Fruit fly (Drosophila melanogaster) whole organism, embryonic: ENCODE measurements around the gene CG15012.
A peak's percentile ranks its signal among the peaks of the same experiment; 100 is the strongest.

Experiments
- Atf6 ChIP-seq: fragments of 200-800 bp; sonication (Bioruptor generic); IDR thresholded peaks from 2 replicates; pipeline ENCODE4 v1.3.6; 2022; ENCODE audit warnings: missing biosample characterization, missing genetic modification characterization
- BEAF-32 ChIP-seq: fragments of 200-800 bp; sonication (Bioruptor generic); optimal IDR thresholded peaks from 3 replicates; lab custom pipeline; 2017; ENCODE audit warnings: missing biosample characterization, missing genetic modification characterization, mild to moderate bottlenecking, moderate library complexity, missing genetic modification reagents
- CG10267 ChIP-seq: fragments of 200-800 bp; sonication (Bioruptor generic); optimal IDR thresholded peaks from 2 replicates; lab custom pipeline; 2018; ENCODE audit warnings: missing biosample characterization, mild to moderate bottlenecking, missing genetic modification characterization, moderate library complexity
- CG10431 ChIP-seq: fragments of 200-800 bp; sonication (Bioruptor generic); optimal IDR thresholded peaks from 3 replicates; lab custom pipeline; 2018; ENCODE audit warnings: missing biosample characterization, mild to moderate bottlenecking, missing genetic modification characterization
- CG11085 ChIP-seq: fragments of 200-800 bp; sonication (Bioruptor generic); IDR thresholded peaks from 2 replicates; pipeline ENCODE4 v1.3.6; 2022; ENCODE audit warnings: missing biosample characterization, missing genetic modification characterization
- CG11696 ChIP-seq: fragments of 200-800 bp; sonication (Bioruptor generic); IDR thresholded peaks from 2 replicates; pipeline ENCODE4 v1.3.6; 2022; ENCODE audit warnings: missing biosample characterization, missing genetic modification characterization
- CG12659 ChIP-seq: fragments of 200-800 bp; sonication (Bioruptor generic); optimal IDR thresholded peaks from 3 replicates; lab custom pipeline; 2017; ENCODE audit warnings: mild to moderate bottlenecking, missing biosample characterization, missing genetic modification reagents, missing genetic modification characterization
- CG13894 ChIP-seq: fragments of 200-800 bp; sonication (Bioruptor generic); optimal IDR thresholded peaks from 3 replicates; lab custom pipeline; 2018; ENCODE audit warnings: missing biosample characterization, mild to moderate bottlenecking, missing genetic modification characterization, moderate library complexity
- CG14710 ChIP-seq: fragments of 200-800 bp; sonication (Bioruptor generic); optimal IDR thresholded peaks from 3 replicates; lab custom pipeline; 2019; ENCODE audit warnings: missing biosample characterization, mild to moderate bottlenecking, missing genetic modification characterization, moderate library complexity
- CG1529 ChIP-seq: fragments of 200-800 bp; sonication (Bioruptor generic); optimal IDR thresholded peaks from 3 replicates; lab custom pipeline; 2018; ENCODE audit warnings: missing biosample characterization, missing genetic modification characterization
- CG15479 ChIP-seq: fragments of 200-800 bp; sonication (Bioruptor generic); optimal IDR thresholded peaks from 3 replicates; lab custom pipeline; 2019; ENCODE audit warnings: missing biosample characterization, mild to moderate bottlenecking, missing genetic modification characterization, moderate library complexity
- CG15514 ChIP-seq: fragments of 200-800 bp; sonication (Bioruptor generic); optimal IDR thresholded peaks from 3 replicates; lab custom pipeline; 2017; ENCODE audit warnings: missing biosample characterization, missing genetic modification characterization, mild to moderate bottlenecking, moderate library complexity, missing genetic modification reagents
- CG15601 ChIP-seq: fragments of 200-800 bp; sonication (Bioruptor generic); optimal IDR thresholded peaks from 3 replicates; lab custom pipeline; 2019; ENCODE audit warnings: missing biosample characterization, mild to moderate bottlenecking, missing genetic modification characterization, moderate library complexity
- CG15696 ChIP-seq: fragments of 200-800 bp; sonication (Bioruptor generic); optimal IDR thresholded peaks from 2 replicates; lab custom pipeline; 2019; ENCODE audit warnings: missing biosample characterization, mild to moderate bottlenecking, missing genetic modification characterization, moderate library complexity
- CG1603 ChIP-seq: fragments of 200-800 bp; sonication (Bioruptor generic); optimal IDR thresholded peaks from 2 replicates; lab custom pipeline; 2019; ENCODE audit warnings: missing biosample characterization, mild to moderate bottlenecking, missing genetic modification characterization, moderate library complexity
- CG2116 ChIP-seq: fragments of 200-800 bp; sonication (Bioruptor generic); optimal IDR thresholded peaks from 3 replicates; lab custom pipeline; 2018; ENCODE audit warnings: missing biosample characterization, mild to moderate bottlenecking, missing genetic modification characterization
- CG34422 ChIP-seq: fragments of 200-800 bp; sonication (Bioruptor generic); IDR thresholded peaks from 3 replicates; pipeline ENCODE4 v1.3.6; 2022; ENCODE audit warnings: missing biosample characterization, missing genetic modification characterization
- CG3847 ChIP-seq: fragments of 200-800 bp; sonication (Bioruptor generic); IDR thresholded peaks from 2 replicates; pipeline ENCODE4 v1.3.6; 2022; ENCODE audit warnings: missing biosample characterization, missing genetic modification characterization
- CG4360 ChIP-seq: fragments of 200-800 bp; sonication (Bioruptor generic); IDR thresholded peaks from 2 replicates; pipeline ENCODE4 v1.3.6; 2022; ENCODE audit warnings: missing biosample characterization, missing genetic modification characterization
- CG4617 ChIP-seq: fragments of 200-800 bp; sonication (Bioruptor generic); optimal IDR thresholded peaks from 3 replicates; lab custom pipeline; 2016; ENCODE audit warnings: missing biosample characterization, missing genetic modification characterization, borderline replicate concordance
- CG7357 ChIP-seq: fragments of 200-800 bp; sonication (Bioruptor generic); IDR thresholded peaks from 3 replicates; pipeline ENCODE4 v1.3.6; 2022; ENCODE audit warnings: missing biosample characterization, missing genetic modification characterization
- CG7556 ChIP-seq: fragments of 200-800 bp; sonication (Bioruptor generic); optimal IDR thresholded peaks from 2 replicates; lab custom pipeline; 2017; ENCODE audit warnings: missing biosample characterization, mild to moderate bottlenecking, missing genetic modification characterization
- CG8281 ChIP-seq: fragments of 200-800 bp; sonication (Bioruptor generic); optimal IDR thresholded peaks from 2 replicates; lab custom pipeline; 2018; ENCODE audit warnings: missing biosample characterization, mild to moderate bottlenecking, missing genetic modification characterization, moderate library complexity
- CG9797 ChIP-seq: fragments of 200-800 bp; sonication (Bioruptor generic); optimal IDR thresholded peaks from 3 replicates; lab custom pipeline; 2018; ENCODE audit warnings: missing biosample characterization, mild to moderate bottlenecking, missing genetic modification characterization
- CG9876 ChIP-seq: fragments of 200-800 bp; sonication (Bioruptor generic); optimal IDR thresholded peaks from 2 replicates; lab custom pipeline; 2016; ENCODE audit warnings: missing biosample characterization, missing genetic modification characterization
- Deaf1 ChIP-seq: fragments of 200-800 bp; optimal IDR thresholded peaks from 3 replicates; lab custom pipeline; 2019; ENCODE audit warnings: missing biosample characterization, mild to moderate bottlenecking, missing genetic modification characterization, moderate library complexity
- Dip2 ChIP-seq: fragments of 200-800 bp; sonication (Bioruptor generic); IDR thresholded peaks from 2 replicates; pipeline ENCODE4 v1.3.6; 2022; ENCODE audit warnings: missing biosample characterization, missing genetic modification characterization
- Dip3 ChIP-seq: fragments of 200-800 bp; sonication (Bioruptor generic); optimal IDR thresholded peaks from 3 replicates; lab custom pipeline; 2016; ENCODE audit warnings: missing biosample characterization, missing genetic modification characterization
- Dp ChIP-seq: fragments of 200-800 bp; sonication (Bioruptor generic); optimal IDR thresholded peaks from 2 replicates; lab custom pipeline; 2018; ENCODE audit warnings: missing biosample characterization, mild to moderate bottlenecking, missing genetic modification characterization, moderate library complexity
- Drgx ChIP-seq: fragments of 200-800 bp; sonication (Bioruptor generic); IDR thresholded peaks from 2 replicates; pipeline ENCODE4 v1.3.6; 2022; ENCODE audit warnings: missing biosample characterization, missing genetic modification characterization
- E2f2 ChIP-seq: fragments of 200-800 bp; sonication (Bioruptor generic); IDR thresholded peaks from 2 replicates; pipeline ENCODE4 v1.3.6; 2022; ENCODE audit warnings: missing biosample characterization, missing genetic modification characterization
- Gsc ChIP-seq: fragments of 200-800 bp; sonication (Bioruptor generic); IDR thresholded peaks from 2 replicates; pipeline ENCODE4 v1.3.6; 2022; ENCODE audit warnings: missing biosample characterization, missing genetic modification characterization
- HmgZ ChIP-seq: fragments of 200-800 bp; sonication (Bioruptor generic); optimal IDR thresholded peaks from 2 replicates; lab custom pipeline; 2018; ENCODE audit warnings: missing biosample characterization, mild to moderate bottlenecking, missing genetic modification characterization
- MBD-R2 ChIP-seq: fragments of 200-800 bp; sonication (Bioruptor generic); IDR thresholded peaks from 2 replicates; pipeline ENCODE4 v1.3.6; 2022; ENCODE audit warnings: missing biosample characterization, missing genetic modification characterization
- MESR4 ChIP-seq: fragments of 200-800 bp; sonication (Bioruptor generic); optimal IDR thresholded peaks from 2 replicates; lab custom pipeline; 2018; ENCODE audit warnings: missing biosample characterization, mild to moderate bottlenecking, missing genetic modification characterization, moderate library complexity
- Med ChIP-seq: fragments of 200-800 bp; sonication (Bioruptor generic); peaks from one replicate; lab custom pipeline; 2016; ENCODE audit warnings: missing biosample characterization, missing genetic modification characterization, mild to moderate bottlenecking, inconsistent platforms, moderate library complexity
- Myb ChIP-seq: fragments of 200-800 bp; sonication (Bioruptor generic); optimal IDR thresholded peaks from 2 replicates; lab custom pipeline; 2016; ENCODE audit warnings: missing biosample characterization, missing genetic modification characterization
- Sin3A ChIP-seq: fragments of >200 bp; optimal IDR thresholded peaks from 2 replicates; lab custom pipeline; 2018
- Sox100B ChIP-seq: fragments of 200-800 bp; sonication (Bioruptor generic); optimal IDR thresholded peaks from 3 replicates; lab custom pipeline; 2018; ENCODE audit warnings: missing biosample characterization, mild to moderate bottlenecking, missing genetic modification characterization
- gfzf ChIP-seq: fragments of 200-800 bp; sonication (Bioruptor generic); optimal IDR thresholded peaks from 2 replicates; lab custom pipeline; 2016; ENCODE audit warnings: missing biosample characterization, mild to moderate bottlenecking, missing genetic modification characterization, moderate library complexity
- kah ChIP-seq: fragments of 200-800 bp; sonication (Bioruptor generic); optimal IDR thresholded peaks from 2 replicates; lab custom pipeline; 2018; ENCODE audit warnings: missing biosample characterization, mild to moderate bottlenecking, missing genetic modification characterization
- lab ChIP-seq: fragments of 200-800 bp; sonication (Bioruptor generic); optimal IDR thresholded peaks from 3 replicates; lab custom pipeline; 2017; ENCODE audit warnings: missing biosample characterization, missing genetic modification characterization, mild to moderate bottlenecking, moderate library complexity, missing genetic modification reagents
- mld ChIP-seq: fragments of 200-800 bp; sonication (Bioruptor generic); IDR thresholded peaks from 3 replicates; pipeline ENCODE4 v1.3.6; 2022; ENCODE audit warnings: missing biosample characterization, missing genetic modification characterization; ENCODE audit not compliant: partially characterized antibody
- otp ChIP-seq: fragments of 200-800 bp; sonication (Bioruptor generic); IDR thresholded peaks from 3 replicates; pipeline ENCODE4, ENCODE4 v1.3.6; 2022; ENCODE audit warnings: missing biosample characterization, missing genetic modification characterization
- prd ChIP-seq, 3 experiments: fragments of >200 bp in 2 of 3; fragments of 200-800 bp in 1 of 3; sonication (Bioruptor generic) in 1 of 3; optimal IDR thresholded peaks in 2 of 3; IDR thresholded peaks in 1 of 3; 2 replicates in 2 of 3; 3 replicates in 1 of 3; pipeline versions ENCODE4 v1.3.6 to Lab custom; 2017 to 2022; ENCODE audit warnings: missing biosample characterization in 1 of 3, missing genetic modification characterization in 1 of 3
- pzg ChIP-seq: fragments of 200-800 bp; sonication (Bioruptor generic); optimal IDR thresholded peaks from 3 replicates; lab custom pipeline; 2018; ENCODE audit warnings: missing biosample characterization, mild to moderate bottlenecking, missing genetic modification characterization, moderate library complexity
- sens ChIP-seq: fragments of 200-800 bp; sonication (Bioruptor generic); peaks from one replicate; lab custom pipeline; 2016; ENCODE audit warnings: missing biosample characterization, missing genetic modification characterization
- stwl ChIP-seq: fragments of 200-800 bp; sonication (Bioruptor generic); optimal IDR thresholded peaks from 3 replicates; lab custom pipeline; 2018; ENCODE audit warnings: missing biosample characterization, mild to moderate bottlenecking, missing genetic modification characterization, moderate library complexity
- trem ChIP-seq: fragments of 200-800 bp; optimal IDR thresholded peaks from 3 replicates; lab custom pipeline; 2019; ENCODE audit warnings: missing biosample characterization, mild to moderate bottlenecking, missing genetic modification characterization, moderate library complexity
- tx ChIP-seq: fragments of 200-800 bp; sonication (Bioruptor generic); optimal IDR thresholded peaks from 2 replicates; lab custom pipeline; 2016; ENCODE audit warnings: missing biosample characterization, missing genetic modification characterization
- vvl ChIP-seq: fragments of 200-800 bp; sonication (Bioruptor generic); IDR thresholded peaks from 2 replicates; pipeline ENCODE4 v1.3.6; 2022; ENCODE audit warnings: missing biosample characterization, missing genetic modification characterization

CG15012 gene

dm6 chr3L:4277796-4278195 lies 14.2 kb downstream of the CG15012 start, which contains the start of gene Ctl1:
Gene Ctl1, plus strand, starts transcription at chr3L:4277962.
- TF ChIP-seq CG7357 (GFP tag; lab: Robert Waterston, UW) (no peak), HmgZ (tag; lab: Kevin White, UChicago) (peak; percentile 31), CG12659 (GFP tag; lab: Kevin White, UChicago) (peak; percentile 13), Myb (peak; percentile 35), CG13894 (tag; lab: Kevin White, UChicago) (no peak), CG9876 (GFP tag; lab: Kevin White, UChicago) (no peak), E2f2 (GFP tag; lab: Robert Waterston, UW) (peak; percentile 95), kah (peak; percentile 88), stwl (tag; lab: Kevin White, UChicago) (peak; percentile 43), tx (no peak), CG1603 (tag; lab: Kevin White, UChicago) (peak; percentile 24), Deaf1 (tag; lab: Kevin White, UChicago) (no peak), lab (GFP tag; lab: Kevin White, UChicago) (no peak), Sin3A (lab: Kevin White, UChicago) (peak; percentile 19), sens (GFP tag; lab: Kevin White, UChicago) (peak; percentile 84), CG7556 (GFP tag; lab: Kevin White, UChicago) (no peak), vvl (GFP tag; lab: Robert Waterston, UW) (no peak), CG4617 (GFP tag; lab: Kevin White, UChicago) (peak; percentile 43), prd (optimal IDR thresholded peaks at IDR 0.05; lab: Kevin White, UChicago) (no peak), prd (GFP tag; IDR thresholded peaks at IDR 0.05; lab: Robert Waterston, UW) (no peak), MESR4 (GFP tag; lab: Kevin White, UChicago) (peak; percentile 34), Gsc (GFP tag; lab: Robert Waterston, UW) (no peak), Dip2 (GFP tag; lab: Robert Waterston, UW) (no peak), pzg (GFP tag; lab: Kevin White, UChicago) (peak; percentile 62), Drgx (GFP tag; lab: Robert Waterston, UW) (no peak), BEAF-32 (GFP tag; lab: Kevin White, UChicago) (peak; percentile 11), Sox100B (no peak), CG15601 (tag; lab: Kevin White, UChicago) (peak; percentile 20), Dip3 (GFP tag; lab: Kevin White, UChicago) (no peak), CG3847 (GFP tag; lab: Robert Waterston, UW) (peak; percentile 26; the same call in 1 of the 2 replicates), CG15696 (tag; lab: Kevin White, UChicago) (no peak), trem (tag; lab: Kevin White, UChicago) (peak; percentile 42), CG9797 (GFP tag; lab: Kevin White, UChicago) (peak; percentile 84), CG14710 (tag; lab: Kevin White, UChicago) (peak; percentile 12), CG34422 (GFP tag; lab: Robert Waterston, UW) (peak; percentile 26; the same call in 1 of the 3 replicates), CG11696 (no peak), gfzf (GFP tag; lab: Kevin White, UChicago) (peak; percentile 88), Atf6 (no peak), CG15479 (GFP tag; lab: Kevin White, UChicago) (peak; percentile 5), CG4360 (GFP tag; lab: Robert Waterston, UW) (peak; percentile 90), mld (GFP tag; lab: Robert Waterston, UW) (no peak), CG8281 (tag; lab: Kevin White, UChicago) (peak; percentile 16), CG1529 (GFP tag; lab: Kevin White, UChicago) (no peak), CG2116 (GFP tag; lab: Kevin White, UChicago) (peak; percentile 11), CG11085 (GFP tag; lab: Robert Waterston, UW) (no peak), CG10431 (GFP tag; lab: Kevin White, UChicago) (no peak), Med (GFP tag; lab: Kevin White, UChicago) (peak; percentile 55), CG10267 (tag; lab: Kevin White, UChicago) (peak; percentile 26), Dp (GFP tag; lab: Kevin White, UChicago) (peak; percentile 91), otp (GFP tag; lab: Robert Waterston, UW) (no peak), CG15514 (GFP tag; lab: Kevin White, UChicago) (peak; percentile 51), MBD-R2 (GFP tag; lab: Robert Waterston, UW) (peak; percentile 43; the same call in 1 of the 2 replicates)
